Fruit fly (Drosophila melanogaster) whole organism, pupa: ENCODE measurements around the gene Traf-like.

Source experiments
- CG10348 ChIP-seq: fragments of 200-800 bp; sonication (Bioruptor generic); IDR thresholded peaks from 2 replicates; pipeline ENCODE4 v1.3.6; 2022; ENCODE audit warnings: missing biosample characterization, missing genetic modification characterization
- CG12605 ChIP-seq: fragments of 200-800 bp; sonication (Bioruptor generic); IDR thresholded peaks from 2 replicates; pipeline ENCODE4 v1.3.6; 2022; ENCODE audit warnings: missing biosample characterization, missing genetic modification characterization
- CG13204 ChIP-seq: fragments of 200-800 bp; sonication (Bioruptor generic); optimal IDR thresholded peaks from 2 replicates; lab custom pipeline; 2018; ENCODE audit warnings: missing biosample characterization, mild to moderate bottlenecking, missing genetic modification characterization, moderate library complexity
- CG14655 ChIP-seq: fragments of 200-800 bp; sonication (Bioruptor generic); optimal IDR thresholded peaks from 3 replicates; lab custom pipeline; 2017; ENCODE audit warnings: mild to moderate bottlenecking, missing biosample characterization, missing genetic modification reagents, missing genetic modification characterization
- CG15710 ChIP-seq: fragments of 200-800 bp; sonication (Bioruptor generic); optimal IDR thresholded peaks from 2 replicates; lab custom pipeline; 2018; ENCODE audit warnings: missing biosample characterization, mild to moderate bottlenecking, missing genetic modification characterization, moderate library complexity
- CG17806 ChIP-seq: fragments of 200-800 bp; sonication (Bioruptor generic); optimal IDR thresholded peaks from 2 replicates; lab custom pipeline; 2018; ENCODE audit warnings: missing biosample characterization, mild to moderate bottlenecking, missing genetic modification characterization, moderate library complexity
- CG32121 ChIP-seq: fragments of 200-800 bp; sonication (Bioruptor generic); IDR thresholded peaks from 2 replicates; pipeline ENCODE4 v1.3.6; 2022; ENCODE audit warnings: missing biosample characterization, missing genetic modification characterization
- CG34367 ChIP-seq: fragments of 200-800 bp; sonication (Bioruptor generic); optimal IDR thresholded peaks from 2 replicates; lab custom pipeline; 2018; ENCODE audit warnings: missing biosample characterization, mild to moderate bottlenecking, missing genetic modification characterization
- CG4496 ChIP-seq: fragments of 200-800 bp; sonication (Bioruptor generic); IDR thresholded peaks from 3 replicates; pipeline ENCODE4 v1.3.6; 2022; ENCODE audit warnings: missing biosample characterization, missing genetic modification characterization
- CG8159 ChIP-seq: fragments of 200-800 bp; sonication (Bioruptor generic); optimal IDR thresholded peaks from 3 replicates; lab custom pipeline; 2018; ENCODE audit warnings: missing biosample characterization, mild to moderate bottlenecking, missing genetic modification characterization, moderate library complexity
- CG8301 ChIP-seq: fragments of 200-800 bp; sonication (Bioruptor generic); optimal IDR thresholded peaks from 2 replicates; lab custom pipeline; 2018; ENCODE audit warnings: missing biosample characterization, mild to moderate bottlenecking, missing genetic modification characterization
- CG9948 ChIP-seq: fragments of 200-800 bp; sonication (Bioruptor generic); optimal IDR thresholded peaks from 2 replicates; lab custom pipeline; 2018; ENCODE audit warnings: missing biosample characterization, mild to moderate bottlenecking, missing genetic modification characterization, moderate library complexity
- D1 ChIP-seq: fragments of 200-800 bp; sonication (Bioruptor generic); optimal IDR thresholded peaks from 2 replicates; lab custom pipeline; 2018; ENCODE audit warnings: missing biosample characterization, mild to moderate bottlenecking, missing genetic modification characterization, moderate library complexity
- EcR ChIP-seq: fragments of 200-800 bp; sonication (Bioruptor generic); optimal IDR thresholded peaks from 3 replicates; lab custom pipeline; 2019; ENCODE audit warnings: missing biosample characterization, missing genetic modification characterization, mild to moderate bottlenecking, moderate library complexity, missing genetic modification reagents
- Ets98B ChIP-seq: fragments of 200-800 bp; sonication (Bioruptor generic); IDR thresholded peaks from 2 replicates; pipeline ENCODE4 v1.3.6; 2022; ENCODE audit warnings: missing biosample characterization, missing genetic modification characterization
- Pif1A ChIP-seq: fragments of 200-800 bp; sonication (Bioruptor generic); optimal IDR thresholded peaks from 3 replicates; lab custom pipeline; 2016; ENCODE audit warnings: missing biosample characterization, missing genetic modification characterization
- Pif1B ChIP-seq: fragments of 200-800 bp; sonication (Bioruptor generic); optimal IDR thresholded peaks from 3 replicates; lab custom pipeline; 2016; ENCODE audit warnings: missing biosample characterization, missing genetic modification characterization
- Snoo ChIP-seq: fragments of 200-800 bp; sonication (Bioruptor generic); optimal IDR thresholded peaks from 3 replicates; lab custom pipeline; 2017; ENCODE audit warnings: missing biosample characterization, mild to moderate bottlenecking, missing genetic modification characterization, inconsistent platforms
- fd96Ca ChIP-seq: fragments of 200-800 bp; sonication (Bioruptor generic); IDR thresholded peaks from 3 replicates; pipeline ENCODE4 v1.3.6; 2022; ENCODE audit warnings: missing biosample characterization, missing genetic modification characterization
- gl ChIP-seq: fragments of 200-800 bp; sonication (Bioruptor generic); optimal IDR thresholded peaks from 2 replicates; lab custom pipeline; 2018; ENCODE audit warnings: missing biosample characterization, mild to moderate bottlenecking, missing genetic modification characterization
- rn ChIP-seq: fragments of 200-800 bp; sonication (Bioruptor generic); IDR thresholded peaks from 2 replicates; pipeline ENCODE4 v1.3.6; 2022; ENCODE audit warnings: missing biosample characterization, missing genetic modification characterization

Gene Traf-like

dm6 chrX:16383667-16384515 is 31.0 kb upstream of the Traf-like start:
- TF ChIP-seq Ets98B (no peak), CG32121 (no peak), CG9948 (tag; lab: Kevin White, UChicago) (no peak), Snoo (tag; lab: Kevin White, UChicago) (no peak)

- TF ChIP-seq CG12605 (GFP tag; lab: Robert Waterston, UW) (no peak), Snoo (tag; lab: Kevin White, UChicago) (peak; percentile 47), CG8159 (tag; lab: Kevin White, UChicago) (no peak), CG32121 (peak; percentile 41; the same call in 1 of the 2 replicates), Ets98B (peak; percentile 36; the same call in 1 of the 2 replicates), gl (tag; lab: Kevin White, UChicago) (no peak), fd96Ca (peak; percentile 66; the same call in 1 of the 3 replicates), CG17806 (tag; lab: Kevin White, UChicago) (peak; percentile 53), CG34367 (peak; percentile 10), CG8301 (tag; lab: Kevin White, UChicago) (no peak), D1 (tag; lab: Kevin White, UChicago) (no peak), CG9948 (tag; lab: Kevin White, UChicago) (peak; percentile 62), Pif1B (GFP tag; lab: Kevin White, UChicago) (no peak), EcR (no peak), CG15710 (tag; lab: Kevin White, UChicago) (peak; percentile 65), CG14655 (GFP tag; lab: Kevin White, UChicago) (no peak), rn (GFP tag; lab: Robert Waterston, UW) (no peak), CG13204 (GFP tag; lab: Kevin White, UChicago) (no peak), CG4496 (peak; percentile 73; the same call in 2 of the 3 replicates), Pif1A (GFP tag; lab: Kevin White, UChicago) (no peak), CG10348 (GFP tag; lab: Robert Waterston, UW) (no peak; the same call in 1 of the 2 replicates)
- TF ChIP-seq, all 21 proteins: peak for 9
Measured at dm6 chrX:16384843-16385726, 29.8 kb upstream of the Traf-like start, which contains the start of the genes CG9992 and CG4239. CG9992 (minus strand) TSS chrX:16384908. CG4239 (plus strand) TSS chrX:16385278.

- 0 out of 3 replicates have a peak, but pooled peaks have one; percentile 16 for TF ChIP-seq fd96Ca
- no peak for TF ChIP-seq D1 (tag; lab: Kevin White, UChicago)
- peak; percentile 14 for TF ChIP-seq Pif1B (GFP tag; lab: Kevin White, UChicago)
- TF ChIP-seq rn (GFP tag; lab: Robert Waterston, UW): no peak
- TF ChIP-seq Ets98B: no peak
- peak; percentile 34 for TF ChIP-seq CG8159 (tag; lab: Kevin White, UChicago)
- peak; percentile 66 for TF ChIP-seq CG14655 (GFP tag; lab: Kevin White, UChicago)
- TF ChIP-seq Pif1A (GFP tag; lab: Kevin White, UChicago): no peak
- no peak for TF ChIP-seq gl (tag; lab: Kevin White, UChicago)
- TF ChIP-seq EcR: peak; percentile 25
- TF ChIP-seq Snoo (tag; lab: Kevin White, UChicago): peak; percentile 2
- TF ChIP-seq CG12605 (GFP tag; lab: Robert Waterston, UW): 0 out of 2 replicates have a peak, but pooled peaks have one; percentile 25
- TF ChIP-seq CG17806 (tag; lab: Kevin White, UChicago): peak; percentile 5
- TF ChIP-seq CG4496: peak; percentile 58; the same call in 1 of the 3 replicates
- TF ChIP-seq CG13204 (GFP tag; lab: Kevin White, UChicago): no peak
- 0 out of 2 replicates have a peak, but pooled peaks have one; percentile 25 for TF ChIP-seq CG32121
- TF ChIP-seq CG15710 (tag; lab: Kevin White, UChicago): peak; percentile 20
- peak; percentile 45 for TF ChIP-seq CG8301 (tag; lab: Kevin White, UChicago)
- peak; percentile 27 for TF ChIP-seq CG9948 (tag; lab: Kevin White, UChicago)
- no peak for TF ChIP-seq CG10348 (GFP tag; lab: Robert Waterston, UW)
- TF ChIP-seq CG34367: peak; percentile 21
Measured at dm6 chrX:16385942-16386392, 28.9 kb upstream of the Traf-like start.

dm6 chrX:16391397-16391796 is 23.4 kb upstream of the Traf-like start, which contains the start of the genes TH1 and mei-41:
TH1 (minus strand) TSS chrX:16391438.
mei-41 (plus strand) TSS chrX:16391698.
- TF ChIP-seq Snoo (tag; lab: Kevin White, UChicago): no peak
- TF ChIP-seq rn (GFP tag; lab: Robert Waterston, UW): peak; percentile 87
- no peak for TF ChIP-seq EcR
- TF ChIP-seq CG34367: peak; percentile 68
- peak; percentile 82 for TF ChIP-seq CG10348 (GFP tag; lab: Robert Waterston, UW)
- no peak for TF ChIP-seq CG13204 (GFP tag; lab: Kevin White, UChicago)
- TF ChIP-seq CG9948 (tag; lab: Kevin White, UChicago): peak; percentile 82
- no peak for TF ChIP-seq Pif1A (GFP tag; lab: Kevin White, UChicago)
- TF ChIP-seq CG14655 (GFP tag; lab: Kevin White, UChicago): no peak
- no peak for TF ChIP-seq Pif1B (GFP tag; lab: Kevin White, UChicago)
- peak; percentile 87 for TF ChIP-seq CG8159 (tag; lab: Kevin White, UChicago)
- TF ChIP-seq CG15710 (tag; lab: Kevin White, UChicago): peak; percentile 88
- peak; percentile 93 for TF ChIP-seq CG4496
- peak; percentile 83 for TF ChIP-seq CG17806 (tag; lab: Kevin White, UChicago)
- no peak for TF ChIP-seq CG8301 (tag; lab: Kevin White, UChicago)
- TF ChIP-seq CG12605 (GFP tag; lab: Robert Waterston, UW): peak; percentile 79
- TF ChIP-seq fd96Ca: peak; percentile 91
- no peak for TF ChIP-seq D1 (tag; lab: Kevin White, UChicago)
- peak; percentile 94 for TF ChIP-seq CG32121
- peak; percentile 92 for TF ChIP-seq Ets98B
- TF ChIP-seq gl (tag; lab: Kevin White, UChicago): peak; percentile 19
